Worm (Caenorhabditis elegans) whole organism, dauer: Measurements from ENCODE around the gene srlf-36.

Source experiments
- unc-62 ChIP-seq: sonication (generic microtip); optimal IDR thresholded peaks from 2 replicates; lab custom pipeline; 2017; ENCODE audit warnings: missing biosample characterization, missing genetic modification reagents, missing genetic modification characterization

Gene srlf-36

DNA sequence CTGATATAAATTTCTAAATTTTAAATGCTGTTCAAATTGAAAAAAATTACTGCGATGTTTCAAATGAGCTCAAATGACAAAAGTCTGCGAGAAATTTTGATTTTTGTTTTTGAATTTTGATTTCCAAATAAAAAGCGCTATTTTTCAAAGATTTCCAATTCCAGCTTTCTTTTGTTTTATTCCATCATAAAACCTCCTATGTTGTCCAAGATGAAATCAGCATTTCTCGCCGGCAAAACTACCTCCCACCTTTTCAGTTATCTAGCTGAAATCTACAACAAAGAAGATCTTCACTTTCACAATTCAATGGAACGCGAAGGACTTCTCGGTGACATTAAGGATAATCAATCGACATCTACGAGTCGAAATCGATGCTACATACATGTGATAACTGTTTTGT is 30.6 kb downstream of the srlf-36 start, which contains the start of gene K06H6.4:
K06H6.4 (plus strand) TSS at position 301 of the 400 bp plus-strand sequence.
- TF ChIP-seq unc-62 (GFP tag; lab: Kevin White, UChicago), result no peak

ce11 chrV:576918-577317 is 32.7 kb downstream of the srlf-36 start:
- TF ChIP-seq unc-62 (GFP tag; lab: Kevin White, UChicago), result no peak

ce11 chrV:576070-576469 is 33.5 kb downstream of the srlf-36 start, which contains the start of gene K06H6.5:
TSS of gene K06H6.5 (plus strand) at chrV:576370.
- no peak for TF ChIP-seq unc-62 (GFP tag; lab: Kevin White, UChicago)

DNA sequence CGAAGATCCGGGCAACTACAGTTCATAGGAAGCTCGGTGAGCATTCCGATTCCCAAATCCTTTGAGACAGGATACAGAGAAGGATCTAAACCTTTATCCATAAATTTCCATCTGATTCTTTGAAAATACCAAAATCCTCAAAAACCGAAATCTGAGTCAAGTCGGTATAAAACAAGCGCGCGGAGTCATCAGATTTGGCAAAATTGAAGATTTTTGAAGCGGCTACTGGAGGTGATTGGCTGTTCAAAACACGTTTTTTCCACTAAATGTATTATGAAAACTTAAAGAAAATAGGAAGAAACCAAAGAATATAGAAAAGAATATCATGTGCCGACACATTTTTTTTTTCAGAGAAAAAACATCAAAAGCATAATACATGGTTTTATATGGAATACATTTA is 34.9 kb downstream of the srlf-36 start, which contains the start of gene C14C6.13:
C14C6.13 (minus strand) TSS at position 101 of the 400 bp plus-strand sequence.
- no peak for TF ChIP-seq unc-62 (GFP tag; lab: Kevin White, UChicago)

DNA sequence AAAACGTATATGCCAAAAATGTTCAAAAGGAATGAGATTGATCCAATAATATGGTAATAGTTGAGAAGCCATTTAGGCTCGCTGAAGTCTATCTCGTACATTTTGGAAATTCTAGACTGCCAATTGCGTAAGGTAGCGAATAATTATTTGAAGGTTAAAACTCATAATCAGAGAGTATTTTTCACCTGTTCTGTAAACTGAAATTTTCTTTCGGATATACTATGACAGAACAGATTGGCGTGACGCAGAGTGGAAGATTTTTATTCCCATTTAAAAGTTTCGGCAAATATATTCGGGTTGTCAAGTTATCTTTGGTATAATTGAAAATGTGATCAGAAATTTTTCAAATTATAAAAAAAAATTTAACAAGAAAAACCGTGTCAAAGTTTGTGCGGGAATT is 41.5 kb downstream of the srlf-36 start, which contains the start of gene sri-72:
sri-72 (minus strand) TSS at position 101 of the 400 bp plus-strand sequence.
- TF ChIP-seq unc-62 (GFP tag; lab: Kevin White, UChicago), result no peak

DNA sequence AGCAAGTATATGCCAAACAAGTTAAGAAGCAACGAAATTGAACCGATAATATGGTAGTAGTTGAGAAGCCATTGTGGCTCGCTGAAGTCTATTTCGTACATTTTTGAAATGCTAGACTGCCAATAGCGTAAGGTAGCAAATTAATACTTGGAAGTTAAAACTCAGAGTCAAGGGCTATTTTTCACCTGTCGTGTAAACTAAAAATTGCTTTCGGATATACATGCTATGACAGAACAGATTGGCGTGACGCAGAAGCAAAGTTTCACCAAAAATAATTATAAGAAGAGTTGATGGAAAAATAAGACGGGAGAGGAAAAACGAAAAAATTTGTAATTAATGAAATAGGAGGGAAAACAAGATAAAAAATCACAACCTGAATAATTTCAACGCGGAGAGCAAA is 43.6 kb downstream of the srlf-36 start, which contains the start of gene sri-73:
sri-73 (minus strand) TSS at position 101 of the 400 bp plus-strand sequence.
- no peak for TF ChIP-seq unc-62 (GFP tag; lab: Kevin White, UChicago)

- no peak for TF ChIP-seq unc-62 (GFP tag; lab: Kevin White, UChicago)
Observed at ce11 chrV:562834-563233, 46.7 kb downstream of the srlf-36 start, which contains the start of gene C14C6.2. TSS of gene C14C6.2 (plus strand) at chrV:563134.

- no peak for TF ChIP-seq unc-62 (GFP tag; lab: Kevin White, UChicago)
Observed at ce11 chrV:559940-560339, 49.6 kb downstream of the srlf-36 start, which contains the start of gene srx-7. TSS of gene srx-7 (plus strand) at chrV:560195.
